Worm (Caenorhabditis elegans) whole organism, late embryonic: ENCODE data around the gene F23F1.10.

Experiments used
- K02D7.2 ChIP-seq: sonication (generic microtip); optimal IDR thresholded peaks from 2 replicates; lab custom pipeline; 2017; ENCODE audit warnings: mild to moderate bottlenecking, missing genetic modification characterization, missing compliant biosample characterization
- ceh-19 ChIP-seq: fragments of 200-800 bp; sonication (Bioruptor generic); optimal IDR thresholded peaks from 2 replicates; lab custom pipeline; 2018; ENCODE audit warnings: mild to moderate bottlenecking, missing genetic modification characterization, missing compliant biosample characterization
- ceh-48 ChIP-seq: sonication (generic microtip); optimal IDR thresholded peaks from 2 replicates; lab custom pipeline; 2016; ENCODE audit warnings: missing genetic modification characterization, inconsistent platforms, missing compliant biosample characterization
- dve-1 ChIP-seq: sonication (generic microtip); optimal IDR thresholded peaks from 2 replicates; lab custom pipeline; 2017; ENCODE audit warnings: antibody characterized with exemption, mild to moderate bottlenecking, missing genetic modification characterization, missing compliant biosample characterization
- lim-6 ChIP-seq: sonication (generic microtip); optimal IDR thresholded peaks from 2 replicates; lab custom pipeline; 2016; ENCODE audit warnings: missing genetic modification characterization, missing compliant biosample characterization
- pros-1 ChIP-seq: fragments of 150-350 bp; optimal IDR thresholded peaks from 2 replicates; lab custom pipeline; 2014; ENCODE audit warnings: missing biosample characterization, missing genetic modification reagents, missing genetic modification characterization
- rnt-1 ChIP-seq: sonication (generic microtip); optimal IDR thresholded peaks from 2 replicates; lab custom pipeline; 2016; ENCODE audit warnings: missing genetic modification characterization, missing compliant biosample characterization
- sdc-2 ChIP-seq: sonication (generic microtip); optimal IDR thresholded peaks from 2 replicates; lab custom pipeline; 2016; ENCODE audit warnings: missing genotype, missing genetic modification characterization, missing compliant biosample characterization
- unc-3 ChIP-seq, 2 experiments: fragments of 200-800 bp in 1 of 2; sonication (Bioruptor generic) in 1 of 2; sonication (generic microtip) in 1 of 2; conservative IDR thresholded peaks in 1 of 2; optimal IDR thresholded peaks in 1 of 2; 2 replicates each; pipeline versions ENCODE4 v1.3.6 to Lab custom; 2016 to 2022; ENCODE audit warnings: missing compliant biosample characterization in 2 of 2, missing genetic modification characterization in 2 of 2, missing genetic modification reagents in 1 of 2
- zip-5 ChIP-seq: sonication (generic microtip); optimal IDR thresholded peaks from 2 replicates; lab custom pipeline; 2016; ENCODE audit warnings: missing genetic modification characterization, missing compliant biosample characterization

Gene F23F1.10

DNA sequence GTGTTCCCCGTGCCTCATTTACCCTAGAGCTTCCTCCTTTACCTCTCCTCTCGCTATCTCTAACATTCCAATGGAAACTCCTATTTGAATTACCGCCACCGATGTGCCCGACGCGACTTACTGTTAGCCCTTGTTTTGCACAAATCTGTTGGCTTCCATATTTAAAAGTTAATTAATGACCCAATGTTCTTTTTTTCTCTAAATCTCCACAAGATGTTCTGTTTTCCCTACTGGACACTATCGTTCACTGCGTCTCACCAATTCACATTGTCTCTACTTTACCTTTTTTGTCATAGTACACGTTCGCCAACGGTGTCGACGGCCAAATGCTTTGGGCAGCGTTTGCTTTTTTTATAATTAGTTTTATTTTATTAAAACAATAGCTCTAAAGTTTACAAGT, 41.2 kb downstream of the F23F1.10 start:
- TF ChIP-seq K02D7.2 (tag; lab: Kevin White, UChicago) (no peak), dve-1 (tag; lab: Kevin White, UChicago) (no peak), sdc-2 (tag; lab: Kevin White, UChicago) (no peak), zip-5 (tag; lab: Kevin White, UChicago) (no peak), rnt-1 (tag; lab: Kevin White, UChicago) (no peak), ceh-48 (tag; lab: Kevin White, UChicago) (no peak), lim-6 (tag; lab: Kevin White, UChicago) (no peak), ceh-19 (GFP tag; lab: Kevin White, UChicago) (no peak), unc-3 (GFP tag; conservative IDR thresholded peaks at IDR 0.05; lab: Robert Waterston, UW) (no peak), unc-3 (tag; optimal IDR thresholded peaks at IDR 0.05; lab: Kevin White, UChicago) (no peak), pros-1 (tag; lab: Kevin White, UChicago) (no peak)
